Fruit fly (Drosophila melanogaster): ENCODE data around the gene CG4582.

CG4582 gene

DNA sequence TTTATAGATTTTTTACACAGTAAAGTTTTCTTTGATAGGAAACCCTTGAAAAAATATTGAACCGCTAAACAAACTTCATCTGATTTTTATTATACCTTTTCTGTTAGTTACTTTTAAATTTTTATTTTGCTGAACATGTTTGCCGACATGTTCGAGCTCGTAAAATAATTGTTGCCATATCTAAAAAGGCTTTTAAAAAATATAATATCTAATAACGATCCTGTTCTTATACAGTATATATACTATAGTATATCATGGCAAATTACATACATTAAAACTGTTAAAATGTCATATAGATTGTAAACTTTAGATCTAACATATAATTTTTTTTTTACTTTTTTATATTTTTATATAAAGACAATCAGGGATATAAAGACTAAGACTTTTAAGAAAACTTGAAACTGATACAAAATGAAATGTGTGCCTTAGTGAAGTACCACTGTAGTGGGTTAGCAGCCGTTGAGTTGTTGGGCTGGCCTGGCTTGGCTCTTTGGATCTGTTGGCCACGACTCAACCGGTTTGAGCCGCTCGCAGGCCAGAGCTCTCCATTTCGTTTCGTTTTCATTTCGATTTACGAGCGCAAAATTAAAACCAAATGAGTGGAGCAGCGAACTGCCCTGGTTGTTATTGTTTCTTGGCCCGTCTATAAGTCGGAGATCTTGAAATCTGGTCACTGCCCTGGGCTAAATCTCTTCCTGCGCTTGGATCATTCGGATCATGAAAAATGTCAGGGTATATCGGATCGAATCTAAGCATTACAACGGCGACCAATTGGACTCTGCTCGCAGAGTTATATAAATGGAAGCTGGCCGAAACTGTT, 50.4 kb downstream of the CG4582 start (continued):
- TF ChIP-seq CG3163 (GFP tag; optimal IDR thresholded peaks at IDR 0.05), result no peak
- TF ChIP-seq CG10274 (GFP tag; optimal IDR thresholded peaks at IDR 0.05), result no peak
- TF ChIP-seq gcm (GFP tag; optimal IDR thresholded peaks at IDR 0.05), result no peak
- no peak for TF ChIP-seq CG10366 (GFP tag; IDR thresholded peaks at IDR 0.05)
- no peak for TF ChIP-seq sens-2 (GFP tag; IDR thresholded peaks at IDR 0.05)
- TF ChIP-seq CG2199 (GFP tag; IDR thresholded peaks at IDR 0.05), result 0 out of 3 replicates have a peak, but pooled peaks have one; percentile 40
- TF ChIP-seq Abd-B (GFP tag; optimal IDR thresholded peaks at IDR 0.05), result no peak
- TF ChIP-seq mam (GFP tag; optimal IDR thresholded peaks at IDR 0.05), result no peak
- no peak for TF ChIP-seq Fer2 (tag; optimal IDR thresholded peaks at IDR 0.05)
- no peak for TF ChIP-seq jigr1 (GFP tag; IDR thresholded peaks at IDR 0.05)
- no peak for TF ChIP-seq Myb (GFP tag; optimal IDR thresholded peaks at IDR 0.05)
- TF ChIP-seq Eip74EF (GFP tag; optimal IDR thresholded peaks at IDR 0.05), result no peak
- TF ChIP-seq salm (tag; optimal IDR thresholded peaks at IDR 0.05), result no peak
- no peak for TF ChIP-seq CG4404 (GFP tag; IDR thresholded peaks at IDR 0.05)
- TF ChIP-seq CG18011 (GFP tag; optimal IDR thresholded peaks at IDR 0.05), result no peak
- no peak for TF ChIP-seq Doc3 (GFP tag; IDR thresholded peaks at IDR 0.05; ENCODE audit: partially characterized antibody)
- TF ChIP-seq Tbp (GFP tag; optimal IDR thresholded peaks at IDR 0.05), result no peak
- TF ChIP-seq toy (GFP tag; IDR thresholded peaks at IDR 0.05), result no peak
- no peak for TF ChIP-seq CG10543 (GFP tag; optimal IDR thresholded peaks at IDR 0.05)
- TF ChIP-seq CG11093 (GFP tag; IDR thresholded peaks at IDR 0.05), result no peak
- peak; percentile 66; the same call in 1 of the 3 replicates for TF ChIP-seq z (GFP tag; IDR thresholded peaks at IDR 0.05)
- TF ChIP-seq CG43689 (GFP tag; IDR thresholded peaks at IDR 0.05), result no peak
- no peak for TF ChIP-seq dan (GFP tag; IDR thresholded peaks at IDR 0.05)
- no peak for TF ChIP-seq CG3838 (GFP tag; optimal IDR thresholded peaks at IDR 0.05)
- TF ChIP-seq Xbp1 (GFP tag; optimal IDR thresholded peaks at IDR 0.05), result no peak
- no peak for TF ChIP-seq CG10654 (GFP tag; optimal IDR thresholded peaks at IDR 0.05)
- TF ChIP-seq Oaz (GFP tag; IDR thresholded peaks at IDR 0.05), result no peak
- TF ChIP-seq CG12744 (GFP tag; optimal IDR thresholded peaks at IDR 0.05), result no peak
- TF ChIP-seq grn (GFP tag; optimal IDR thresholded peaks at IDR 0.05), result no peak
- TF ChIP-seq CG2875 (GFP tag; optimal IDR thresholded peaks at IDR 0.05), result no peak
- TF ChIP-seq crol (GFP tag; IDR thresholded peaks at IDR 0.05), result no peak
- no peak for TF ChIP-seq CG3726 (GFP tag; IDR thresholded peaks at IDR 0.05)
- no peak for TF ChIP-seq CG7786 (GFP tag; optimal IDR thresholded peaks at IDR 0.05)
- TF ChIP-seq Dfd (GFP tag; optimal IDR thresholded peaks at IDR 0.05), result no peak
- TF ChIP-seq wek (GFP tag; optimal IDR thresholded peaks at IDR 0.05), result no peak
- no peak for TF ChIP-seq ham (GFP tag; IDR thresholded peaks at IDR 0.05)
- no peak for TF ChIP-seq MESR4 (GFP tag; optimal IDR thresholded peaks at IDR 0.05)
- no peak for TF ChIP-seq ewg (GFP tag; optimal IDR thresholded peaks at IDR 0.05)
- TF ChIP-seq exex (tag; optimal IDR thresholded peaks at IDR 0.05), result no peak
- TF ChIP-seq HLH4C (GFP tag; IDR thresholded peaks at IDR 0.05; ENCODE audit: partially characterized antibody), result no peak
- TF ChIP-seq eyg (GFP tag; optimal IDR thresholded peaks at IDR 0.05), result no peak
- TF ChIP-seq h (optimal IDR thresholded peaks at IDR 0.05), result no peak
- no peak for TF ChIP-seq CG8281 (tag; optimal IDR thresholded peaks at IDR 0.05)
- no peak for TF ChIP-seq ranshi (GFP tag; IDR thresholded peaks at IDR 0.05)
- no peak for TF ChIP-seq CG11398 (GFP tag; optimal IDR thresholded peaks at IDR 0.05)
- peak; percentile 26; the same call in 1 of the 2 replicates for TF ChIP-seq vvl (GFP tag; IDR thresholded peaks at IDR 0.05)
- no peak for TF ChIP-seq seq (GFP tag; IDR thresholded peaks at IDR 0.05)
- peak; percentile 23 for TF ChIP-seq CG10209 (GFP tag; optimal IDR thresholded peaks at IDR 0.05)
- no peak for TF ChIP-seq CG3065 (GFP tag; optimal IDR thresholded peaks at IDR 0.05)
- no peak for TF ChIP-seq CG8089 (GFP tag; optimal IDR thresholded peaks at IDR 0.05)
- no peak for TF ChIP-seq cas (GFP tag; IDR thresholded peaks at IDR 0.05)
